Worm (Caenorhabditis elegans) whole organism, young adult: ENCODE results near the gene T28A11.2.

ENCODE experiments used
- B0019.2 ChIP-seq: fragments of 200-800 bp; sonication (Bioruptor generic); conservative IDR thresholded peaks from 2 replicates; pipeline ENCODE4 v1.3.6; 2022; ENCODE audit warnings: missing genetic modification reagents, missing genetic modification characterization, missing compliant biosample characterization
- B0261.1 ChIP-seq: sonication (generic microtip); optimal IDR thresholded peaks from 2 replicates; lab custom pipeline; 2016; ENCODE audit warnings: mild to moderate bottlenecking, missing genetic modification characterization, moderate library complexity, missing compliant biosample characterization
- B0336.3 ChIP-seq: fragments of 200-800 bp; sonication (Bioruptor generic); IDR thresholded peaks from 2 replicates; pipeline ENCODE4 v1.3.6; 2022; ENCODE audit warnings: missing genetic modification characterization, missing compliant biosample characterization
- F23B12.7 ChIP-seq: sonication (generic microtip); optimal IDR thresholded peaks from 2 replicates; lab custom pipeline; 2017; ENCODE audit warnings: missing genetic modification characterization, mild to moderate bottlenecking, missing compliant biosample characterization, antibody characterized with exemption, moderate library complexity; ENCODE audit not compliant: insufficient read depth
- F52B5.7 ChIP-seq: sonication (generic microtip); optimal IDR thresholded peaks from 2 replicates; lab custom pipeline; 2016; ENCODE audit warnings: mild to moderate bottlenecking, missing genetic modification characterization, missing compliant biosample characterization
- F57C9.4 ChIP-seq: sonication (generic microtip); optimal IDR thresholded peaks from 2 replicates; lab custom pipeline; 2017; ENCODE audit warnings: mild to moderate bottlenecking, missing genetic modification characterization, missing compliant biosample characterization
- K12H6.12 ChIP-seq: fragments of 200-800 bp; sonication (Bioruptor generic); optimal IDR thresholded peaks from 2 replicates; lab custom pipeline; 2018; ENCODE audit warnings: mild to moderate bottlenecking, missing genetic modification characterization, missing compliant biosample characterization
- T07F8.4 ChIP-seq: sonication (generic microtip); optimal IDR thresholded peaks from 2 replicates; lab custom pipeline; 2016; ENCODE audit warnings: mild to moderate bottlenecking, missing genetic modification characterization, moderate library complexity, missing compliant biosample characterization
- ama-1 ChIP-seq, 3 experiments: fragments of 150-350 bp in 1 of 3; sonication (generic microtip) in 2 of 3; optimal IDR thresholded peaks; 2 replicates each; lab custom pipeline; 2014 to 2018; ENCODE audit warnings: missing biosample characterization in 2 of 3, missing genetic modification characterization in 2 of 3, missing genetic modification reagents in 2 of 3
- aptf-3 ChIP-seq: fragments of 200-800 bp; sonication (Bioruptor generic); IDR thresholded peaks from 2 replicates; pipeline ENCODE4 v1.3.6; 2022; ENCODE audit warnings: missing genetic modification characterization, missing compliant biosample characterization
- bed-2 ChIP-seq: fragments of 200-800 bp; sonication (Bioruptor generic); IDR thresholded peaks from 2 replicates; pipeline ENCODE4 v1.3.6; 2022; ENCODE audit warnings: missing genetic modification reagents, missing genetic modification characterization, missing compliant biosample characterization
- cebp-1 ChIP-seq, 2 experiments: fragments of 200-800 bp in 1 of 2; sonication (Bioruptor generic) in 1 of 2; sonication (generic microtip) in 1 of 2; IDR thresholded peaks in 1 of 2; optimal IDR thresholded peaks in 1 of 2; 2 replicates each; pipeline versions ENCODE4 v1.3.6 to Lab custom; 2017 to 2022; ENCODE audit warnings: missing compliant biosample characterization in 2 of 2, missing genetic modification characterization in 2 of 2, mild to moderate bottlenecking in 1 of 2, missing genetic modification reagents in 1 of 2, moderate library complexity in 1 of 2
- ceh-27 ChIP-seq: fragments of 200-800 bp; sonication (Bioruptor generic); optimal IDR thresholded peaks from 2 replicates; lab custom pipeline; 2018; ENCODE audit warnings: mild to moderate bottlenecking, missing genetic modification characterization, moderate library complexity, missing compliant biosample characterization
- die-1 ChIP-seq: sonication (generic microtip); optimal IDR thresholded peaks from 2 replicates; lab custom pipeline; 2016; ENCODE audit warnings: missing genotype, mild to moderate bottlenecking, missing genetic modification characterization, missing compliant biosample characterization
- dpl-1 ChIP-seq: fragments of 150-350 bp; optimal IDR thresholded peaks from 2 replicates; lab custom pipeline; 2014; ENCODE audit warnings: missing biosample characterization, missing genetic modification reagents, missing genetic modification characterization
- efl-1 ChIP-seq: fragments of 150-350 bp; optimal IDR thresholded peaks from 2 replicates; lab custom pipeline; 2014; ENCODE audit warnings: missing biosample characterization, missing genetic modification reagents, missing genetic modification characterization
- hsf-1 ChIP-seq: fragments of 200-800 bp; sonication (Bioruptor generic); IDR thresholded peaks from 2 replicates; pipeline ENCODE4 v1.3.6; 2022; ENCODE audit warnings: missing genetic modification reagents, missing genetic modification characterization, missing compliant biosample characterization
- lag-1 ChIP-seq: fragments of 200-800 bp; sonication (Bioruptor generic); IDR thresholded peaks from 2 replicates; pipeline ENCODE4 v1.3.6; 2022; ENCODE audit warnings: missing genetic modification reagents, missing genetic modification characterization, missing compliant biosample characterization
- lin-26 ChIP-seq: fragments of 200-800 bp; sonication (Bioruptor generic); IDR thresholded peaks from 2 replicates; pipeline ENCODE4 v1.3.6; 2022; ENCODE audit warnings: missing genetic modification reagents, missing genetic modification characterization, missing compliant biosample characterization
- lin-40 ChIP-seq: sonication (generic microtip); optimal IDR thresholded peaks from 2 replicates; lab custom pipeline; 2016; ENCODE audit warnings: missing genetic modification characterization, mild to moderate bottlenecking, missing compliant biosample characterization, missing genotype, missing genetic modification reagents
- lir-1 ChIP-seq: fragments of 200-800 bp; sonication (Bioruptor generic); conservative IDR thresholded peaks from 2 replicates; pipeline ENCODE4 v1.3.6; 2022; ENCODE audit warnings: missing genetic modification reagents, missing genetic modification characterization, missing compliant biosample characterization
- lsl-1 ChIP-seq: fragments of 200-800 bp; sonication (Bioruptor generic); optimal IDR thresholded peaks from 2 replicates; lab custom pipeline; 2018; ENCODE audit warnings: mild to moderate bottlenecking, missing genetic modification characterization, moderate library complexity, missing compliant biosample characterization
- madf-10 ChIP-seq: sonication (generic microtip); optimal IDR thresholded peaks from 2 replicates; lab custom pipeline; 2016; ENCODE audit warnings: mild to moderate bottlenecking, missing genetic modification characterization, missing compliant biosample characterization
- madf-3 ChIP-seq: fragments of 200-800 bp; sonication (Bioruptor generic); IDR thresholded peaks from 2 replicates; pipeline ENCODE4 v1.3.6; 2022; ENCODE audit warnings: missing genetic modification reagents, missing genetic modification characterization, missing compliant biosample characterization
- mcd-1 ChIP-seq: fragments of 200-800 bp; sonication (Bioruptor generic); IDR thresholded peaks from 2 replicates; pipeline ENCODE4 v1.3.6; 2022; ENCODE audit warnings: missing genetic modification reagents, missing genetic modification characterization, missing compliant biosample characterization
- mes-4 ChIP-seq: sonication (generic microtip); optimal IDR thresholded peaks from 2 replicates; lab custom pipeline; 2016; ENCODE audit warnings: missing genotype, missing genetic modification characterization, missing compliant biosample characterization
- nfya-1 ChIP-seq: sonication (generic microtip); optimal IDR thresholded peaks from 2 replicates; lab custom pipeline; 2017; ENCODE audit warnings: antibody characterized with exemption, missing compliant biosample characterization, missing genetic modification characterization, borderline replicate concordance; ENCODE audit not compliant: insufficient read depth
- nhr-80 ChIP-seq: sonication (generic microtip); optimal IDR thresholded peaks from 2 replicates; lab custom pipeline; 2016; ENCODE audit warnings: missing genetic modification characterization, missing compliant biosample characterization
- rcor-1 ChIP-seq: fragments of 200-800 bp; sonication (Bioruptor generic); IDR thresholded peaks from 2 replicates; pipeline ENCODE4 v1.3.6; 2022; ENCODE audit warnings: missing genetic modification reagents, missing genetic modification characterization, missing compliant biosample characterization
- sea-2 ChIP-seq: fragments of 200-800 bp; sonication (Bioruptor generic); IDR thresholded peaks from 2 replicates; pipeline ENCODE4 v1.3.6; 2022; ENCODE audit warnings: missing genetic modification characterization, missing compliant biosample characterization
- somi-1 ChIP-seq: fragments of 200-800 bp; sonication (Bioruptor generic); optimal IDR thresholded peaks from 2 replicates; lab custom pipeline; 2018; ENCODE audit warnings: mild to moderate bottlenecking, missing genetic modification characterization, missing compliant biosample characterization
- sptf-2 ChIP-seq: fragments of 200-800 bp; sonication (Bioruptor generic); optimal IDR thresholded peaks from 2 replicates; lab custom pipeline; 2018; ENCODE audit warnings: mild to moderate bottlenecking, missing genetic modification characterization, missing compliant biosample characterization
- tbp1 ChIP-seq: fragments of 200-800 bp; sonication (Bioruptor generic); optimal IDR thresholded peaks from 2 replicates; lab custom pipeline; 2018; ENCODE audit warnings: mild to moderate bottlenecking, missing genetic modification characterization, missing compliant biosample characterization
- ztf-18 ChIP-seq: sonication (generic microtip); optimal IDR thresholded peaks from 2 replicates; lab custom pipeline; 2016; ENCODE audit warnings: missing genotype, mild to moderate bottlenecking, missing genetic modification characterization, missing compliant biosample characterization
- ztf-28 ChIP-seq: fragments of 200-800 bp; sonication (Bioruptor generic); IDR thresholded peaks from 2 replicates; pipeline ENCODE4 v1.3.6; 2022; ENCODE audit warnings: missing genetic modification reagents, missing genetic modification characterization, missing compliant biosample characterization

Gene T28A11.2

ce11 chrV:3241175-3241574 lies 39.0 kb upstream of the T28A11.2 start, which contains the start of gene srj-11:
Gene srj-11, plus strand, starts transcription at chrV:3241424.
- no peak for TF ChIP-seq die-1 (tag; lab: Kevin White, UChicago)

DNA sequence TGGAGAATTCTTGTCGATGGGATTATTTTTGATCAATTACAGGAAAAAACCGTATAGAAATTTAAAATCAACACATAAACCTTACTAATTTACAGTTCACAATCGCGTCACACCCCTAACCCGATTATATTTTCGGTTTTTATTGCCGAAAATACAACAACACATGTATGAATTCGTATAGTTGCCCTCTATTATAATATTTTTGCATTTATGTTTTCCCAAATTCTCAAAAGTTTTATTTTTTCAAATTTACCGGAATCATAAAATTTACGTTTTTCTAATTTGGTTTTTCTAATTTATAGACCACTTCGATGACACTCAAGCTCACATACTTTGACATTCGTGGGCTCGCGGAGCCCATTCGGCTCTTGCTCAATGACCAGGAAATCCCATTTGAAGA lies 37.2 kb upstream of the T28A11.2 start, which contains the start of gene gst-23:
TSS of gene gst-23 (plus strand) at position 301 of the 400 bp plus-strand sequence.
- TF ChIP-seq tbp1 (GFP tag; lab: Kevin White, UChicago) (no peak), somi-1 (GFP tag; lab: Kevin White, UChicago) (no peak), cebp-1 (GFP tag; IDR thresholded peaks at IDR 0.05; lab: Robert Waterston, UW) (no peak), cebp-1 (tag; optimal IDR thresholded peaks at IDR 0.05; lab: Kevin White, UChicago) (no peak), nfya-1 (no peak), lir-1 (no peak), B0261.1 (tag; lab: Kevin White, UChicago) (no peak), dpl-1 (GFP tag; lab: Kevin White, UChicago) (no peak), ceh-27 (GFP tag; lab: Kevin White, UChicago) (no peak), hsf-1 (GFP tag; lab: Robert Waterston, UW) (no peak), bed-2 (no peak), nhr-80 (tag; lab: Kevin White, UChicago) (no peak), mcd-1 (no peak), F52B5.7 (tag; lab: Kevin White, UChicago) (no peak), efl-1 (GFP tag; lab: Kevin White, UChicago) (no peak), F57C9.4 (tag; lab: Kevin White, UChicago) (no peak), lin-26 (GFP tag; lab: Robert Waterston, UW) (no peak), aptf-3 (no peak), B0336.3 (no peak), lsl-1 (GFP tag; lab: Kevin White, UChicago) (no peak), sea-2 (GFP tag; lab: Robert Waterston, UW) (no peak)

ce11 chrV:3244703-3245102 lies 35.5 kb upstream of the T28A11.2 start, which contains the start of gene srj-7:
Gene srj-7, plus strand, starts transcription at chrV:3245003.
- no peak for TF ChIP-seq ama-1 (optimal IDR thresholded peaks at IDR 0.05; lab: Kevin White, UChicago)
- TF ChIP-seq ama-1 (GFP tag; optimal IDR thresholded peaks at IDR 0.05; lab: Kevin White, UChicago), result no peak
- TF ChIP-seq lag-1, result no peak
- no peak for TF ChIP-seq dpl-1 (GFP tag; lab: Kevin White, UChicago)
- no peak for TF ChIP-seq madf-10 (tag; lab: Kevin White, UChicago)
- TF ChIP-seq F52B5.7 (tag; lab: Kevin White, UChicago), result no peak
- TF ChIP-seq, all 124 proteins: peak for 0

ce11 chrV:3247515-3247914 lies 32.7 kb upstream of the T28A11.2 start, which contains the start of gene srj-8:
Gene srj-8, plus strand, starts transcription at chrV:3247815.
- TF ChIP-seq ztf-18, result no peak
- TF ChIP-seq lin-40 (tag; lab: Kevin White, UChicago), result no peak
- TF ChIP-seq K12H6.12, result no peak
- TF ChIP-seq ztf-28 (GFP tag; lab: Robert Waterston, UW), result no peak
- TF ChIP-seq cebp-1 (GFP tag; IDR thresholded peaks at IDR 0.05; lab: Robert Waterston, UW), result no peak
- no peak for TF ChIP-seq cebp-1 (tag; optimal IDR thresholded peaks at IDR 0.05; lab: Kevin White, UChicago)
- TF ChIP-seq mes-4, result no peak
- TF ChIP-seq T07F8.4, result no peak
- no peak for TF ChIP-seq F23B12.7 (tag; lab: Kevin White, UChicago)
- no peak for TF ChIP-seq sptf-2 (GFP tag; lab: Kevin White, UChicago)
- no peak for TF ChIP-seq hsf-1 (GFP tag; lab: Robert Waterston, UW)
- TF ChIP-seq aptf-3, result no peak
- no peak for TF ChIP-seq rcor-1 (GFP tag; lab: Robert Waterston, UW)
- no peak for TF ChIP-seq lsl-1 (GFP tag; lab: Kevin White, UChicago)
- TF ChIP-seq B0019.2 (GFP tag; lab: Robert Waterston, UW), result no peak
- TF ChIP-seq madf-3 (GFP tag; lab: Robert Waterston, UW), result no peak
- TF ChIP-seq lin-26 (GFP tag; lab: Robert Waterston, UW), result no peak
